Worm (Caenorhabditis elegans) whole organism, L4 larva: ENCODE data around the gene ncx-10.

Experiments
- F10B5.3 ChIP-seq: sonication (generic microtip); optimal IDR thresholded peaks from 2 replicates; lab custom pipeline; 2016; ENCODE audit warnings: mild to moderate bottlenecking, missing genetic modification characterization, missing compliant biosample characterization
- F26F4.8 ChIP-seq: fragments of 200-800 bp; sonication (Bioruptor generic); conservative IDR thresholded peaks from 2 replicates; pipeline ENCODE4 v1.3.6; 2022; ENCODE audit warnings: missing genetic modification characterization, missing compliant biosample characterization
- F44E2.7 ChIP-seq: fragments of 200-800 bp; sonication (Bioruptor generic); IDR thresholded peaks from 2 replicates; pipeline ENCODE4 v2.1.2; 2022; ENCODE audit warnings: missing genetic modification characterization, missing compliant biosample characterization
- R02D3.7 ChIP-seq: fragments of 150-350 bp; sonication (generic microtip); optimal IDR thresholded peaks from 3 replicates; lab custom pipeline; 2014; ENCODE audit warnings: missing biosample characterization, missing genetic modification characterization
- T20F7.1 ChIP-seq: fragments of 200-800 bp; sonication (Bioruptor generic); optimal IDR thresholded peaks from 2 replicates; lab custom pipeline; 2018; ENCODE audit warnings: mild to moderate bottlenecking, missing genetic modification characterization, missing compliant biosample characterization
- Y48G9A.11 ChIP-seq: fragments of 200-800 bp; sonication (Bioruptor generic); IDR thresholded peaks from 2 replicates; pipeline ENCODE4 v1.3.6; 2022; ENCODE audit warnings: missing genetic modification reagents, missing genetic modification characterization, missing compliant biosample characterization
- ZK337.2 ChIP-seq: fragments of 200-800 bp; sonication (Bioruptor generic); IDR thresholded peaks from 2 replicates; pipeline ENCODE4 v1.3.6; 2022; ENCODE audit warnings: missing genetic modification reagents, missing genetic modification characterization, missing compliant biosample characterization
- aha-1 ChIP-seq: fragments of 150-350 bp; peaks from one replicate; lab custom pipeline; 2014; ENCODE audit warnings: missing biosample characterization, missing genetic modification characterization
- attf-4 ChIP-seq: sonication (generic microtip); optimal IDR thresholded peaks from 3 replicates; lab custom pipeline; 2017; ENCODE audit warnings: missing biosample characterization, missing genetic modification characterization
- ceh-82 ChIP-seq: sonication (generic microtip); optimal IDR thresholded peaks from 2 replicates; lab custom pipeline; 2017; ENCODE audit warnings: missing biosample characterization, missing genetic modification characterization
- ces-1 ChIP-seq: fragments of 150-350 bp; sonication (generic microtip); optimal IDR thresholded peaks from 4 replicates; lab custom pipeline; 2014; ENCODE audit warnings: missing biosample characterization, missing genetic modification reagents, missing genetic modification characterization
- ctbp-1 ChIP-seq: fragments of 200-800 bp; sonication (Bioruptor generic); IDR thresholded peaks from 2 replicates; pipeline ENCODE4 v1.3.6; 2022; ENCODE audit warnings: missing genetic modification reagents, missing genetic modification characterization, missing compliant biosample characterization
- daf-19 ChIP-seq: fragments of 200-800 bp; sonication (Bioruptor generic); conservative IDR thresholded peaks from 2 replicates; pipeline ENCODE4 v1.3.6; 2022; ENCODE audit warnings: missing genetic modification characterization, missing compliant biosample characterization
- daf-8 ChIP-seq: fragments of 200-800 bp; sonication (Bioruptor generic); IDR thresholded peaks from 2 replicates; pipeline ENCODE4 v1.3.6; 2022; ENCODE audit warnings: missing genetic modification characterization, missing compliant biosample characterization
- dmd-8 ChIP-seq: fragments of 200-800 bp; sonication (Bioruptor generic); IDR thresholded peaks from 2 replicates; pipeline ENCODE4 v1.3.6; 2022; ENCODE audit warnings: missing genetic modification characterization, missing compliant biosample characterization
- egl-27 ChIP-seq: sonication (generic microtip); optimal IDR thresholded peaks from 3 replicates; lab custom pipeline; 2017; ENCODE audit warnings: missing biosample characterization, missing genetic modification reagents, missing genetic modification characterization
- lin-1 ChIP-seq: fragments of 200-800 bp; sonication (Bioruptor generic); IDR thresholded peaks from 2 replicates; pipeline ENCODE4 v1.3.6; 2022; ENCODE audit warnings: missing genetic modification reagents, missing genetic modification characterization, missing compliant biosample characterization
- lin-15B ChIP-seq: fragments of 150-350 bp; sonication (generic microtip); optimal IDR thresholded peaks from 3 replicates; lab custom pipeline; 2014; ENCODE audit warnings: missing biosample characterization, missing genetic modification characterization
- lin-38 ChIP-seq: fragments of 200-800 bp; sonication (Bioruptor generic); IDR thresholded peaks from 2 replicates; pipeline ENCODE4 v1.3.6; 2022; ENCODE audit warnings: missing genetic modification reagents, missing genetic modification characterization, missing compliant biosample characterization
- lsy-2 ChIP-seq, 2 experiments: fragments of 150-350 bp in 1 of 2; sonication (generic microtip) in 1 of 2; optimal IDR thresholded peaks; 2 replicates each; lab custom pipeline; 2014 to 2017; ENCODE audit warnings: missing biosample characterization in 2 of 2, missing genetic modification characterization in 2 of 2
- madf-5 ChIP-seq, 2 experiments: fragments of 200-800 bp; sonication (Bioruptor generic); IDR thresholded peaks; 2 replicates each; pipeline ENCODE4 v1.3.6; 2022; ENCODE audit warnings: missing compliant biosample characterization in 2 of 2, missing genetic modification characterization in 2 of 2
- mdl-1 ChIP-seq, 2 experiments: fragments of 150-350 bp in 1 of 2; sonication (generic microtip) in 1 of 2; optimal IDR thresholded peaks; 2 replicates each; lab custom pipeline; 2014 to 2017; ENCODE audit warnings: missing biosample characterization in 2 of 2, missing genetic modification characterization in 2 of 2
- mxl-2 ChIP-seq: fragments of 200-800 bp; sonication (Bioruptor generic); conservative IDR thresholded peaks from 2 replicates; pipeline ENCODE4 v1.3.6; 2022; ENCODE audit warnings: missing genetic modification reagents, missing genetic modification characterization, missing compliant biosample characterization
- nhr-42 ChIP-seq: fragments of 200-800 bp; sonication (Bioruptor generic); IDR thresholded peaks from 2 replicates; pipeline ENCODE4 v1.3.6; 2022; ENCODE audit warnings: missing genetic modification characterization, missing compliant biosample characterization
- nhr-77 ChIP-seq: fragments of 150-350 bp; optimal IDR thresholded peaks from 2 replicates; lab custom pipeline; 2014; ENCODE audit warnings: missing biosample characterization, missing genetic modification characterization
- pha-4 ChIP-seq, 2 experiments: fragments of 150-350 bp in 1 of 2; fragments of 200-800 bp in 1 of 2; sonication (Bioruptor generic) in 1 of 2; IDR thresholded peaks in 1 of 2; optimal IDR thresholded peaks in 1 of 2; 2 replicates each; pipeline versions ENCODE4 v1.3.6 to Lab custom; 2014 to 2022; ENCODE audit warnings: missing genetic modification characterization in 2 of 2, missing genetic modification reagents in 2 of 2, missing biosample characterization in 1 of 2, missing compliant biosample characterization in 1 of 2
- skn-1 ChIP-seq: fragments of 150-350 bp; optimal IDR thresholded peaks from 2 replicates; lab custom pipeline; 2014; ENCODE audit warnings: missing biosample characterization, missing genetic modification characterization
- unc-39 ChIP-seq: sonication (generic microtip); optimal IDR thresholded peaks from 2 replicates; lab custom pipeline; 2017; ENCODE audit warnings: missing biosample characterization, missing genetic modification characterization
- unc-62 ChIP-seq, 3 experiments: fragments of 150-350 bp in 1 of 3; sonication (generic microtip); optimal IDR thresholded peaks in 2 of 3; peaks in 1 of 3; 1 replicate in 1 of 3; 2 replicates in 2 of 3; lab custom pipeline; 2014 to 2017; ENCODE audit warnings: missing biosample characterization in 3 of 3, missing genetic modification characterization in 3 of 3, missing genetic modification reagents in 3 of 3, missing genotype in 1 of 3
- vab-7 ChIP-seq: fragments of 200-800 bp; sonication (Bioruptor generic); IDR thresholded peaks from 2 replicates; pipeline ENCODE4 v1.3.6; 2022; ENCODE audit warnings: missing genetic modification reagents, missing genetic modification characterization, missing compliant biosample characterization
- zfp-3 ChIP-seq: fragments of 200-800 bp; sonication (Bioruptor generic); conservative IDR thresholded peaks from 2 replicates; pipeline ENCODE4 v1.3.6; 2022; ENCODE audit warnings: missing genetic modification reagents, missing genetic modification characterization, missing compliant biosample characterization
- zip-11 ChIP-seq: fragments of 200-800 bp; sonication (Bioruptor generic); IDR thresholded peaks from 2 replicates; pipeline ENCODE4 v1.3.6; 2022; ENCODE audit warnings: missing genetic modification characterization, missing compliant biosample characterization
- zip-2 ChIP-seq: fragments of 150-350 bp; optimal IDR thresholded peaks from 2 replicates; lab custom pipeline; 2014; ENCODE audit warnings: missing biosample characterization, missing genetic modification characterization

Gene ncx-10

ce11 chrV:7954552-7954951, 21.7 kb upstream of the ncx-10 start, which contains the start of gene F26D11.13:
Gene F26D11.13 (minus strand): TSS chrV:7954652.
- TF ChIP-seq mxl-2 (GFP tag; lab: Robert Waterston, UW): no peak
- TF ChIP-seq ctbp-1 (GFP tag; lab: Robert Waterston, UW): no peak
- TF ChIP-seq attf-4 (tag; lab: Kevin White, UChicago): no peak
- TF ChIP-seq daf-19 (GFP tag; lab: Robert Waterston, UW): no peak
- no peak for TF ChIP-seq R02D3.7 (tag; lab: Kevin White, UChicago)
- no peak for TF ChIP-seq daf-8 (GFP tag; lab: Robert Waterston, UW)
- no peak for TF ChIP-seq T20F7.1 (GFP tag; lab: Kevin White, UChicago)
- no peak for TF ChIP-seq skn-1 (tag; lab: Kevin White, UChicago)
- no peak for TF ChIP-seq zfp-3 (GFP tag; lab: Robert Waterston, UW)
- TF ChIP-seq mdl-1 (tag; optimal IDR thresholded peaks at IDR 0.05; lab: Kevin White, UChicago): no peak
- no peak for TF ChIP-seq unc-39 (tag; lab: Kevin White, UChicago)
- TF ChIP-seq lin-38 (GFP tag; lab: Robert Waterston, UW): no peak
- TF ChIP-seq Y48G9A.11 (GFP tag; lab: Robert Waterston, UW): no peak
- TF ChIP-seq, all 104 proteins: peak for 0

ce11 chrV:7952855-7953254, 20.0 kb upstream of the ncx-10 start, which contains the start of gene clec-216:
Gene clec-216 (minus strand): TSS chrV:7952955.
- TF ChIP-seq nhr-77 (tag; lab: Kevin White, UChicago) (no peak), lin-15B (tag; lab: Kevin White, UChicago) (no peak), zip-11 (GFP tag; lab: Robert Waterston, UW) (no peak), nhr-42 (GFP tag; lab: Robert Waterston, UW) (no peak), ces-1 (GFP tag; lab: Kevin White, UChicago) (no peak), egl-27 (no peak), daf-19 (GFP tag; lab: Robert Waterston, UW) (no peak), zip-2 (tag; lab: Kevin White, UChicago) (no peak)

ce11 chrV:7946229-7946628, 13.3 kb upstream of the ncx-10 start:
- no peak for TF ChIP-seq F10B5.3 (tag; lab: Kevin White, UChicago)
- TF ChIP-seq aha-1 (tag; lab: Kevin White, UChicago): peak; percentile 91
- TF ChIP-seq vab-7 (GFP tag; lab: Robert Waterston, UW): no peak
- TF ChIP-seq F26F4.8 (GFP tag; lab: Robert Waterston, UW): no peak
- no peak for TF ChIP-seq lsy-2 (tag; optimal IDR thresholded peaks at IDR 0.05; lab: Kevin White, UChicago)
- peak in 1 of 2 experiments; percentile 81 for TF ChIP-seq unc-62 (GFP tag; optimal IDR thresholded peaks at IDR 0.05 in 1 of 2; lab: Kevin White, UChicago)
- TF ChIP-seq unc-62 (tag; optimal IDR thresholded peaks at IDR 0.05; lab: Kevin White, UChicago): no peak

ce11 chrV:7943568-7943967, 10.7 kb upstream of the ncx-10 start, which contains the start of gene Y97E10B.1:
Gene Y97E10B.1 (plus strand): TSS chrV:7943868.
- no peak for TF ChIP-seq ZK337.2 (GFP tag; lab: Robert Waterston, UW)
- TF ChIP-seq madf-5 (GFP tag; IDR thresholded peaks at IDR 0.05; lab: Robert Waterston, UW): no peak
- TF ChIP-seq unc-39 (tag; lab: Kevin White, UChicago): no peak
- TF ChIP-seq ces-1 (GFP tag; lab: Kevin White, UChicago): no peak
- no peak for TF ChIP-seq nhr-42 (GFP tag; lab: Robert Waterston, UW)
- TF ChIP-seq aha-1 (tag; lab: Kevin White, UChicago): peak; percentile 66
- no peak for TF ChIP-seq lin-38 (GFP tag; lab: Robert Waterston, UW)
- no peak for TF ChIP-seq ceh-82 (tag; lab: Kevin White, UChicago)
- no peak for TF ChIP-seq zfp-3 (GFP tag; lab: Robert Waterston, UW)

- no peak for TF ChIP-seq lin-1 (GFP tag; lab: Robert Waterston, UW)
- TF ChIP-seq unc-62 (GFP tag; optimal IDR thresholded peaks at IDR 0.05 in 1 of 2; lab: Kevin White, UChicago): peak in 1 of 2 experiments; percentile 87
- TF ChIP-seq unc-62 (tag; optimal IDR thresholded peaks at IDR 0.05; lab: Kevin White, UChicago): no peak
- TF ChIP-seq pha-4 (GFP tag; IDR thresholded peaks at IDR 0.05; lab: Robert Waterston, UW): no peak
- no peak for TF ChIP-seq pha-4 (tag; optimal IDR thresholded peaks at IDR 0.05; lab: Kevin White, UChicago)
- no peak for TF ChIP-seq dmd-8 (GFP tag; lab: Robert Waterston, UW)
- no peak for TF ChIP-seq F44E2.7 (GFP tag; lab: Robert Waterston, UW)
Observed at ce11 chrV:7940299-7940698, 7.4 kb upstream of the ncx-10 start, which contains the start of gene srt-53. Gene srt-53 (minus strand): TSS chrV:7940399.
